Worm (Caenorhabditis elegans) whole organism, L3 larva: ENCODE results near the gene nhr-106.

Experiments used
- R02D3.7 ChIP-seq: fragments of 150-350 bp; optimal IDR thresholded peaks from 2 replicates; lab custom pipeline; 2014; ENCODE audit warnings: missing biosample characterization, missing genetic modification characterization
- ZK546.5 ChIP-seq: sonication (generic microtip); optimal IDR thresholded peaks from 2 replicates; lab custom pipeline; 2017; ENCODE audit warnings: missing biosample characterization, missing genetic modification characterization
- ama-1 ChIP-seq: fragments of 150-350 bp; optimal IDR thresholded peaks from 2 replicates; lab custom pipeline; 2018
- ceh-16 ChIP-seq: sonication (generic microtip); optimal IDR thresholded peaks from 2 replicates; lab custom pipeline; 2017; ENCODE audit warnings: missing biosample characterization, missing genetic modification characterization
- ceh-82 ChIP-seq: fragments of 150-350 bp; optimal IDR thresholded peaks from 2 replicates; lab custom pipeline; 2014; ENCODE audit warnings: missing biosample characterization, missing genetic modification characterization
- ceh-9 ChIP-seq: sonication (generic microtip); optimal IDR thresholded peaks from 2 replicates; lab custom pipeline; 2018; ENCODE audit warnings: missing biosample characterization, missing genetic modification characterization
- daf-12 ChIP-seq: fragments of 150-350 bp; optimal IDR thresholded peaks from 2 replicates; lab custom pipeline; 2014; ENCODE audit warnings: missing biosample characterization, missing genetic modification reagents, missing genetic modification characterization
- egl-27 ChIP-seq: sonication (generic microtip); optimal IDR thresholded peaks from 4 replicates; lab custom pipeline; 2017; ENCODE audit warnings: missing biosample characterization, missing genetic modification reagents, missing genetic modification characterization
- egl-5 ChIP-seq: fragments of 150-350 bp; optimal IDR thresholded peaks from 2 replicates; lab custom pipeline; 2017; ENCODE audit warnings: missing biosample characterization, missing genetic modification reagents, missing genetic modification characterization, inconsistent platforms
- elt-1 ChIP-seq: fragments of 150-350 bp; optimal IDR thresholded peaks from 2 replicates; lab custom pipeline; 2014; ENCODE audit warnings: missing biosample characterization, missing genetic modification characterization
- elt-2 ChIP-seq: sonication (generic microtip); optimal IDR thresholded peaks from 2 replicates; lab custom pipeline; 2016; ENCODE audit warnings: missing genetic modification reagents, mild to moderate bottlenecking, missing genetic modification characterization, missing compliant biosample characterization
- elt-3 ChIP-seq, 3 experiments: fragments of 150-350 bp in 1 of 3; sonication (generic microtip) in 2 of 3; optimal IDR thresholded peaks; 2 replicates in 2 of 3; 4 replicates in 1 of 3; lab custom pipeline; 2014 to 2017; ENCODE audit warnings: missing biosample characterization in 3 of 3, missing genetic modification characterization in 3 of 3
- eor-1 ChIP-seq, 2 experiments: fragments of 150-350 bp; optimal IDR thresholded peaks; 2 replicates each; lab custom pipeline; 2014 to 2018; ENCODE audit warnings: missing biosample characterization in 2 of 2, missing genetic modification characterization in 2 of 2
- fkh-10 ChIP-seq: sonication (generic microtip); optimal IDR thresholded peaks from 2 replicates; lab custom pipeline; 2017; ENCODE audit warnings: missing biosample characterization, missing genetic modification reagents, missing genetic modification characterization
- fkh-2 ChIP-seq: fragments of 150-350 bp; optimal IDR thresholded peaks from 2 replicates; lab custom pipeline; 2014; ENCODE audit warnings: missing biosample characterization, missing genetic modification reagents, missing genetic modification characterization
- fos-1 ChIP-seq: fragments of 150-350 bp; optimal IDR thresholded peaks from 2 replicates; lab custom pipeline; 2014; ENCODE audit warnings: missing biosample characterization, missing genetic modification characterization
- hmg-11 ChIP-seq: sonication (generic microtip); optimal IDR thresholded peaks from 2 replicates; lab custom pipeline; 2016; ENCODE audit warnings: missing genetic modification characterization, missing compliant biosample characterization
- lin-15B ChIP-seq: fragments of 150-350 bp; optimal IDR thresholded peaks from 2 replicates; lab custom pipeline; 2014; ENCODE audit warnings: missing biosample characterization, missing genetic modification characterization
- lsy-12 ChIP-seq: sonication (generic microtip); optimal IDR thresholded peaks from 2 replicates; lab custom pipeline; 2016; ENCODE audit warnings: mild to moderate bottlenecking, missing genetic modification characterization, missing compliant biosample characterization
- nfya-1 ChIP-seq: sonication (generic microtip); optimal IDR thresholded peaks from 2 replicates; lab custom pipeline; 2017; ENCODE audit warnings: missing genetic modification characterization, mild to moderate bottlenecking, missing compliant biosample characterization, antibody characterized with exemption, moderate library complexity; ENCODE audit not compliant: insufficient read depth
- nhr-11 ChIP-seq: fragments of 150-350 bp; optimal IDR thresholded peaks from 2 replicates; lab custom pipeline; 2014; ENCODE audit warnings: missing biosample characterization, missing genetic modification characterization
- nhr-12 ChIP-seq: fragments of 150-350 bp; optimal IDR thresholded peaks from 2 replicates; lab custom pipeline; 2014; ENCODE audit warnings: missing biosample characterization, missing genetic modification characterization
- nhr-23 ChIP-seq: fragments of 150-350 bp; optimal IDR thresholded peaks from 2 replicates; lab custom pipeline; 2014; ENCODE audit warnings: missing biosample characterization, missing genetic modification reagents, missing genetic modification characterization
- nhr-25 ChIP-seq: sonication (generic microtip); optimal IDR thresholded peaks from 2 replicates; lab custom pipeline; 2017; ENCODE audit warnings: missing biosample characterization, missing genetic modification characterization
- nhr-28 ChIP-seq: fragments of 150-350 bp; optimal IDR thresholded peaks from 2 replicates; lab custom pipeline; 2014; ENCODE audit warnings: missing biosample characterization, missing genetic modification characterization
- nhr-67 ChIP-seq: fragments of 150-350 bp; optimal IDR thresholded peaks from 2 replicates; lab custom pipeline; 2014; ENCODE audit warnings: missing biosample characterization, missing genetic modification characterization
- nhr-76 ChIP-seq: fragments of 150-350 bp; sonication (generic microtip); optimal IDR thresholded peaks from 5 replicates; lab custom pipeline; 2014; ENCODE audit warnings: missing biosample characterization, missing genetic modification characterization
- nhr-77 ChIP-seq: fragments of 150-350 bp; optimal IDR thresholded peaks from 2 replicates; lab custom pipeline; 2014; ENCODE audit warnings: missing biosample characterization, missing genetic modification characterization
- pqm-1 ChIP-seq: fragments of 150-350 bp; optimal IDR thresholded peaks from 2 replicates; lab custom pipeline; 2017; ENCODE audit warnings: missing biosample characterization, missing genetic modification characterization, inconsistent platforms
- skn-1 ChIP-seq: fragments of 150-350 bp; optimal IDR thresholded peaks from 2 replicates; lab custom pipeline; 2014; ENCODE audit warnings: missing biosample characterization, missing genetic modification characterization
- snpc-4 ChIP-seq: fragments of 150-350 bp; optimal IDR thresholded peaks from 2 replicates; lab custom pipeline; 2014; ENCODE audit warnings: missing biosample characterization, missing genetic modification characterization
- unc-62 ChIP-seq: fragments of 150-350 bp; sonication (generic microtip); optimal IDR thresholded peaks from 4 replicates; lab custom pipeline; 2014; ENCODE audit warnings: missing biosample characterization, missing genetic modification reagents, missing genetic modification characterization
- zag-1 ChIP-seq: fragments of 150-350 bp; optimal IDR thresholded peaks from 2 replicates; lab custom pipeline; 2014; ENCODE audit warnings: missing biosample characterization, missing genetic modification characterization
- ztf-4 ChIP-seq: fragments of 150-350 bp; optimal IDR thresholded peaks from 2 replicates; lab custom pipeline; 2014; ENCODE audit warnings: missing biosample characterization, missing genetic modification characterization

nhr-106 gene

DNA sequence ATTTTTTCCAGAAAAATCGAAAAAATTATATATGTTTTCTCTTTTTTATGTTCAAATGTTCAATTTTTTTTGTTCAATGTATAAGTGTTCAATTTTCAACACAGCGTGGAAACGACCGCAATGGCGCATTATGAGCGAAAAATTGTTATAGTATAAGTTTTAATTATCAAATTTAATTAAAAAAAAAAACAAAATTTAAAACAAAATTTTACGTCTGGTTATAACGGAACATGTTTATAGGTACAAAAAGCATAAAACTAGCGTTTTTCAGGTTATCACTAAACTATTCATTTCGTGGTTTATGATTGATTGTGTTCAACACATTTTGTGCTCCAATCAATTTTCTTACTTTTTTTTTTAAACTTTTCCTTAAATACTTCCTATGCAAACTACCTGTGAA lies at the start of gene nhr-106:
TSS of gene nhr-106 (plus strand) at position 301 of the 400 bp plus-strand sequence.
- TF ChIP-seq fkh-10 (GFP tag; lab: Kevin White, UChicago) (no peak), elt-2 (tag; lab: Kevin White, UChicago) (peak; percentile 39), pqm-1 (peak; percentile 6), snpc-4 (no peak)

- no peak for TF ChIP-seq ama-1
- TF ChIP-seq zag-1 (tag; lab: Kevin White, UChicago): no peak
- no peak for TF ChIP-seq lin-15B (tag; lab: Kevin White, UChicago)
- TF ChIP-seq nhr-28 (tag; lab: Kevin White, UChicago): no peak
- TF ChIP-seq pqm-1: no peak
- TF ChIP-seq eor-1 (tag; optimal IDR thresholded peaks at IDR 0.05; lab: Kevin White, UChicago): no peak
- TF ChIP-seq egl-27: no peak
- no peak for TF ChIP-seq ceh-16
- no peak for TF ChIP-seq R02D3.7 (tag; lab: Kevin White, UChicago)
- no peak for TF ChIP-seq elt-2 (tag; lab: Kevin White, UChicago)
- TF ChIP-seq daf-12 (tag; lab: Kevin White, UChicago): no peak
- no peak for TF ChIP-seq nhr-67 (tag; lab: Kevin White, UChicago)
- TF ChIP-seq, all 47 proteins: peak for 0
Observed at ce11 chrV:440923-441322, 48.5 kb upstream of the nhr-106 start, which contains the start of gene B0554.7. TSS of gene B0554.7 (minus strand) at chrV:441023.

- TF ChIP-seq ZK546.5 (tag; lab: Kevin White, UChicago) (no peak), egl-27 (no peak), fos-1 (tag; lab: Kevin White, UChicago) (no peak), pqm-1 (no peak), nhr-25 (tag; lab: Kevin White, UChicago) (no peak), ztf-4 (no peak), fkh-2 (tag; lab: Kevin White, UChicago) (no peak), lsy-12 (tag; lab: Kevin White, UChicago) (no peak), R02D3.7 (tag; lab: Kevin White, UChicago) (no peak), nhr-23 (no peak), nhr-67 (tag; lab: Kevin White, UChicago) (no peak), nhr-77 (tag; lab: Kevin White, UChicago) (no peak), skn-1 (no peak), hmg-11 (tag; lab: Kevin White, UChicago) (no peak), elt-3 (tag; optimal IDR thresholded peaks at IDR 0.05; lab: Kevin White, UChicago) (no peak), nhr-12 (no peak), nhr-28 (tag; lab: Kevin White, UChicago) (no peak), egl-5 (tag; lab: Kevin White, UChicago) (no peak), zag-1 (tag; lab: Kevin White, UChicago) (no peak), lin-15B (tag; lab: Kevin White, UChicago) (no peak)
Observed at ce11 chrV:443193-443592, 46.2 kb upstream of the nhr-106 start, which contains the start of gene srh-33. TSS of gene srh-33 (minus strand) at chrV:443293.

DNA sequence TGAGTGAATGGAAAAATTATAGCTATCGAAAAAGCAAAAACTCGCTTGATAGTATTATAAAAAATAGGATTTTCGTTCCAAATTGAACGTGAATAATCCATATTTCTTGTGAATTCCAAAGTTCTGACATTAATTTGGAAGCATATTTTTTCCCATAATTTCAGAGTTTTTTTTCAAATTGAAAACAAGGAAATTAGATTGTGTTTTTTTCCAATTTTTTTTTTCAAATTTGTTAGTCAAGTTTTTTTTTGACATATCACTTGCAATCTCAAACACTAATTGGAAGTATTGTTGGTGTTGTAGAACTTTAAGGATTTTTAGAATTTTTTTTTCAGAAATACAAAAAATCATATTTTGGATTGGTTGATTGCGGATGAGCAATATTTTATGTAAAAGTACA lies 42.8 kb upstream of the nhr-106 start, which contains the start of gene srh-34:
TSS of gene srh-34 (minus strand) at position 101 of the 400 bp plus-strand sequence.
- no peak for TF ChIP-seq ceh-82 (tag; lab: Kevin White, UChicago)
- no peak for TF ChIP-seq elt-1 (tag; lab: Kevin White, UChicago)
- no peak for TF ChIP-seq skn-1
- TF ChIP-seq nhr-28 (tag; lab: Kevin White, UChicago): no peak
- no peak for TF ChIP-seq ztf-4
- TF ChIP-seq nhr-25 (tag; lab: Kevin White, UChicago): no peak
- TF ChIP-seq snpc-4: no peak
- TF ChIP-seq elt-2 (tag; lab: Kevin White, UChicago): no peak
- no peak for TF ChIP-seq hmg-11 (tag; lab: Kevin White, UChicago)
- TF ChIP-seq zag-1 (tag; lab: Kevin White, UChicago): no peak
- TF ChIP-seq nhr-12: no peak
- no peak for TF ChIP-seq ceh-9 (tag; lab: Kevin White, UChicago)
- TF ChIP-seq nhr-76 (tag; lab: Kevin White, UChicago): no peak
- TF ChIP-seq daf-12 (tag; lab: Kevin White, UChicago): no peak
- no peak for TF ChIP-seq lsy-12 (tag; lab: Kevin White, UChicago)
- no peak for TF ChIP-seq nfya-1
- TF ChIP-seq ama-1: no peak
- TF ChIP-seq, all 47 proteins: peak for 0

DNA sequence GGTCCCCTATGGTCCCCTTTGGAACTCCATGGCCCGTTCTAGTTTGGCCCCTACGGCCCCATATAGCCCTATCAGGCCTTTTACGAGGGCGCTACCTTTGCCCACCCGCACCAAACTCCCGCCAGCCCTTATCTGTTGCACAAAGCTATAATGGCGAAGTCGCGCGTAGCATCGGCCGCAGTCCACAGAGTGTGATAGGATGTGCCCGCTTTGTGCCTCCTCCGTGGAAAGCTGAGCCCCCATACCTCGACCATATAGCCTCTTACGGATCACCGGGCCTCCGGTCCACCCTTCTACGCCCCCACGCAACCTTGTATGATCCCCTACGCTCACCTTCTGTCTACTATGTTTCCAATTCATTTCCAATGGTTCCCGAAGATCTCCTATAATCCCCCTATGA lies 42.4 kb upstream of the nhr-106 start:
- TF ChIP-seq nhr-28 (tag; lab: Kevin White, UChicago): no peak
- TF ChIP-seq elt-2 (tag; lab: Kevin White, UChicago): no peak
- no peak for TF ChIP-seq skn-1
- no peak for TF ChIP-seq pqm-1
- TF ChIP-seq nhr-11: no peak
- TF ChIP-seq unc-62 (GFP tag; lab: Kevin White, UChicago): no peak
- no peak for TF ChIP-seq R02D3.7 (tag; lab: Kevin White, UChicago)
- no peak for TF ChIP-seq ZK546.5 (tag; lab: Kevin White, UChicago)
- TF ChIP-seq egl-27: no peak
- no peak for TF ChIP-seq ama-1
- TF ChIP-seq lin-15B (tag; lab: Kevin White, UChicago): no peak
